Worm (Caenorhabditis elegans): Measurements from ENCODE around the gene srj-44.

ce11 chrV:2880356-2880755, 34.7 kb upstream of the srj-44 start:
- no peak for TF ChIP-seq attf-5 (GFP tag; optimal IDR thresholded peaks at IDR 0.05)
- no peak for TF ChIP-seq sptf-2 (GFP tag; optimal IDR thresholded peaks at IDR 0.05)
